Fruit fly (Drosophila melanogaster) whole organism, embryonic: Measurements from ENCODE around the gene CG14851.

ENCODE experiments used
- Ada2b ChIP-seq: fragments of 200-800 bp; sonication (Bioruptor generic); IDR thresholded peaks from 2 replicates; pipeline ENCODE4 v1.3.6; 2022; ENCODE audit warnings: missing biosample characterization, missing genetic modification characterization
- Awh ChIP-seq: fragments of 200-800 bp; sonication (Bioruptor generic); IDR thresholded peaks from 2 replicates; pipeline ENCODE4, ENCODE4 v1.3.6; 2022; ENCODE audit warnings: missing biosample characterization, missing genetic modification characterization
- CG11093 ChIP-seq: fragments of 200-800 bp; sonication (Bioruptor generic); IDR thresholded peaks from 3 replicates; pipeline ENCODE4 v1.3.6; 2022; ENCODE audit warnings: missing biosample characterization, missing genetic modification characterization
- CG11247 ChIP-seq: fragments of 200-800 bp; sonication (Bioruptor generic); IDR thresholded peaks from 2 replicates; pipeline ENCODE4 v1.3.6; 2022; ENCODE audit warnings: missing biosample characterization, missing genetic modification characterization
- CG12659 ChIP-seq: fragments of 200-800 bp; sonication (Bioruptor generic); optimal IDR thresholded peaks from 3 replicates; lab custom pipeline; 2017; ENCODE audit warnings: mild to moderate bottlenecking, missing biosample characterization, missing genetic modification reagents, missing genetic modification characterization
- CG13775 ChIP-seq: fragments of 200-800 bp; sonication (Bioruptor generic); optimal IDR thresholded peaks from 3 replicates; lab custom pipeline; 2017; ENCODE audit warnings: missing biosample characterization, mild to moderate bottlenecking, missing genetic modification characterization
- CG14050 ChIP-seq: fragments of 200-800 bp; sonication (Bioruptor generic); IDR thresholded peaks from 3 replicates; pipeline ENCODE4 v1.3.6; 2022; ENCODE audit warnings: missing biosample characterization, missing genetic modification characterization
- CG15269 ChIP-seq: fragments of 200-800 bp; sonication (Bioruptor generic); optimal IDR thresholded peaks from 2 replicates; lab custom pipeline; 2018; ENCODE audit warnings: missing biosample characterization, mild to moderate bottlenecking, missing genetic modification characterization, moderate library complexity
- CG15514 ChIP-seq: fragments of 200-800 bp; sonication (Bioruptor generic); optimal IDR thresholded peaks from 3 replicates; lab custom pipeline; 2017; ENCODE audit warnings: missing biosample characterization, missing genetic modification characterization, mild to moderate bottlenecking, moderate library complexity, missing genetic modification reagents
- CG16779 ChIP-seq: fragments of 200-800 bp; sonication (Bioruptor generic); IDR thresholded peaks from 2 replicates; pipeline ENCODE4 v1.3.6; 2022; ENCODE audit warnings: missing biosample characterization, missing genetic modification characterization
- CG17802 ChIP-seq: fragments of 200-800 bp; sonication (Bioruptor generic); optimal IDR thresholded peaks from 2 replicates; lab custom pipeline; 2018; ENCODE audit warnings: missing biosample characterization, mild to moderate bottlenecking, missing genetic modification characterization, moderate library complexity
- CG2712 ChIP-seq: fragments of 200-800 bp; optimal IDR thresholded peaks from 3 replicates; lab custom pipeline; 2019; ENCODE audit warnings: missing biosample characterization, mild to moderate bottlenecking, missing genetic modification characterization, moderate library complexity
- CG30403 ChIP-seq: fragments of 200-800 bp; sonication (Bioruptor generic); optimal IDR thresholded peaks from 3 replicates; lab custom pipeline; 2016; ENCODE audit warnings: missing biosample characterization, missing genetic modification characterization
- CG32767 ChIP-seq: fragments of 200-800 bp; sonication (Bioruptor generic); IDR thresholded peaks from 2 replicates; pipeline ENCODE4 v1.3.6; 2022; ENCODE audit warnings: missing biosample characterization, missing genetic modification characterization
- CG7987 ChIP-seq: fragments of 200-800 bp; sonication (Bioruptor generic); optimal IDR thresholded peaks from 2 replicates; lab custom pipeline; 2018; ENCODE audit warnings: missing biosample characterization, mild to moderate bottlenecking, missing genetic modification characterization, moderate library complexity
- CG9797 ChIP-seq: fragments of 200-800 bp; sonication (Bioruptor generic); optimal IDR thresholded peaks from 3 replicates; lab custom pipeline; 2018; ENCODE audit warnings: missing biosample characterization, mild to moderate bottlenecking, missing genetic modification characterization
- E2f2 ChIP-seq: fragments of 200-800 bp; sonication (Bioruptor generic); IDR thresholded peaks from 2 replicates; pipeline ENCODE4 v1.3.6; 2022; ENCODE audit warnings: missing biosample characterization, missing genetic modification characterization
- Fer3 ChIP-seq: fragments of 200-800 bp; sonication (Bioruptor generic); optimal IDR thresholded peaks from 2 replicates; lab custom pipeline; 2018; ENCODE audit warnings: missing biosample characterization, mild to moderate bottlenecking, missing genetic modification characterization, moderate library complexity
- Hr39 ChIP-seq: fragments of >200 bp; optimal IDR thresholded peaks from 2 replicates; lab custom pipeline; 2017
- Hr51 ChIP-seq, 2 experiments: fragments of 200-800 bp; sonication (Bioruptor generic); optimal IDR thresholded peaks; 2 replicates in 1 of 2; 3 replicates in 1 of 2; lab custom pipeline; 2016 to 2018; ENCODE audit warnings: missing biosample characterization in 2 of 2, missing genetic modification characterization in 2 of 2, mild to moderate bottlenecking in 1 of 2, moderate library complexity in 1 of 2
- Hsf ChIP-seq: fragments of 200-800 bp; sonication (Bioruptor generic); optimal IDR thresholded peaks from 3 replicates; lab custom pipeline; 2016; ENCODE audit warnings: missing biosample characterization, missing genetic modification characterization
- NK7.1 ChIP-seq: fragments of 200-800 bp; sonication (Bioruptor generic); optimal IDR thresholded peaks from 3 replicates; lab custom pipeline; 2016; ENCODE audit warnings: missing biosample characterization, missing genetic modification characterization
- Opbp ChIP-seq: fragments of 200-800 bp; sonication (Bioruptor generic); IDR thresholded peaks from 3 replicates; pipeline ENCODE4 v1.3.6; 2022; ENCODE audit warnings: missing biosample characterization, missing genetic modification characterization; ENCODE audit not compliant: partially characterized antibody
- PHDP ChIP-seq: fragments of 200-800 bp; sonication (Bioruptor generic); optimal IDR thresholded peaks from 3 replicates; lab custom pipeline; 2018; ENCODE audit warnings: missing biosample characterization, mild to moderate bottlenecking, missing genetic modification characterization, moderate library complexity
- Ptx1 ChIP-seq: fragments of 200-800 bp; sonication (Bioruptor generic); IDR thresholded peaks from 2 replicates; pipeline ENCODE4 v1.3.6; 2022; ENCODE audit warnings: missing biosample characterization, missing genetic modification characterization
- Sin3A ChIP-seq: fragments of >200 bp; optimal IDR thresholded peaks from 2 replicates; lab custom pipeline; 2018
- Taf1 ChIP-seq: fragments of 200-800 bp; sonication (Bioruptor generic); IDR thresholded peaks from 2 replicates; pipeline ENCODE4 v1.3.6; 2022; ENCODE audit warnings: missing biosample characterization, missing genetic modification characterization
- Vsx1 ChIP-seq: fragments of 200-800 bp; sonication (Bioruptor generic); optimal IDR thresholded peaks from 2 replicates; lab custom pipeline; 2017; ENCODE audit warnings: missing biosample characterization, mild to moderate bottlenecking, missing genetic modification characterization, missing genetic modification reagents
- ato ChIP-seq: fragments of 200-800 bp; sonication (Bioruptor generic); IDR thresholded peaks from 2 replicates; pipeline ENCODE4 v1.3.6; 2022; ENCODE audit warnings: missing biosample characterization, missing genetic modification characterization; ENCODE audit not compliant: partially characterized antibody
- cad ChIP-seq: fragments of >200 bp; optimal IDR thresholded peaks from 2 replicates; lab custom pipeline; 2017; ENCODE audit warnings: missing biosample characterization, missing genetic modification characterization
- cg ChIP-seq: fragments of 200-800 bp; sonication (Bioruptor generic); optimal IDR thresholded peaks from 3 replicates; lab custom pipeline; 2019; ENCODE audit warnings: missing biosample characterization, mild to moderate bottlenecking, missing genetic modification characterization, moderate library complexity
- emc ChIP-seq: fragments of 200-800 bp; sonication (Bioruptor generic); optimal IDR thresholded peaks from 2 replicates; lab custom pipeline; 2016; ENCODE audit warnings: missing biosample characterization, missing genetic modification characterization
- eyg ChIP-seq: fragments of 200-800 bp; sonication (Bioruptor generic); optimal IDR thresholded peaks from 3 replicates; lab custom pipeline; 2016; ENCODE audit warnings: missing biosample characterization, missing genetic modification characterization
- gce ChIP-seq: fragments of 200-800 bp; sonication (Bioruptor generic); IDR thresholded peaks from 3 replicates; pipeline ENCODE4 v1.3.6; 2022; ENCODE audit warnings: missing biosample characterization, missing genetic modification characterization
- ham ChIP-seq: fragments of 200-800 bp; sonication (Bioruptor generic); IDR thresholded peaks from 2 replicates; pipeline ENCODE4 v1.3.6; 2022; ENCODE audit warnings: missing biosample characterization, missing genetic modification characterization
- her ChIP-seq: fragments of 200-800 bp; sonication (Bioruptor generic); optimal IDR thresholded peaks from 2 replicates; lab custom pipeline; 2016; ENCODE audit warnings: missing biosample characterization, missing genetic modification characterization
- kah ChIP-seq: fragments of 200-800 bp; sonication (Bioruptor generic); optimal IDR thresholded peaks from 2 replicates; lab custom pipeline; 2018; ENCODE audit warnings: missing biosample characterization, mild to moderate bottlenecking, missing genetic modification characterization
- knrl ChIP-seq: fragments of 200-800 bp; sonication (Bioruptor generic); IDR thresholded peaks from 3 replicates; pipeline ENCODE4 v1.3.6; 2022; ENCODE audit warnings: missing biosample characterization, missing genetic modification characterization; ENCODE audit not compliant: partially characterized antibody
- mirr ChIP-seq: fragments of 200-800 bp; sonication (Bioruptor generic); optimal IDR thresholded peaks from 3 replicates; lab custom pipeline; 2018; ENCODE audit warnings: missing biosample characterization, mild to moderate bottlenecking, missing genetic modification characterization
- otp ChIP-seq: fragments of 200-800 bp; sonication (Bioruptor generic); IDR thresholded peaks from 3 replicates; pipeline ENCODE4, ENCODE4 v1.3.6; 2022; ENCODE audit warnings: missing biosample characterization, missing genetic modification characterization
- pnt ChIP-seq: fragments of 200-800 bp; sonication (Bioruptor generic); optimal IDR thresholded peaks from 3 replicates; lab custom pipeline; 2016; ENCODE audit warnings: missing biosample characterization, missing genetic modification characterization
- sens ChIP-seq: fragments of 200-800 bp; sonication (Bioruptor generic); peaks from one replicate; lab custom pipeline; 2016; ENCODE audit warnings: missing biosample characterization, missing genetic modification characterization
- tap ChIP-seq: fragments of 200-800 bp; optimal IDR thresholded peaks from 3 replicates; lab custom pipeline; 2019; ENCODE audit warnings: missing biosample characterization, mild to moderate bottlenecking, missing genetic modification characterization, moderate library complexity
- wdn ChIP-seq: fragments of 200-800 bp; sonication (Bioruptor generic); IDR thresholded peaks from 2 replicates; pipeline ENCODE4 v1.3.6; 2022; ENCODE audit warnings: missing biosample characterization, missing genetic modification characterization
- wek ChIP-seq: fragments of 200-800 bp; sonication (Bioruptor generic); optimal IDR thresholded peaks from 3 replicates; lab custom pipeline; 2018; ENCODE audit warnings: missing biosample characterization, mild to moderate bottlenecking, missing genetic modification characterization, moderate library complexity

CG14851 gene

dm6 chr3R:14574962-14575717 lies 13.0 kb downstream of the CG14851 start (continued):
- TF ChIP-seq CG11093 (GFP tag; lab: Robert Waterston, UW), result peak; percentile 41; the same call in 1 of the 3 replicates
- no peak for TF ChIP-seq mirr (GFP tag; lab: Kevin White, UChicago)
- peak; percentile 53; the same call in 1 of the 2 replicates for TF ChIP-seq CG11247 (GFP tag; lab: Robert Waterston, UW)
- TF ChIP-seq Ada2b (GFP tag; lab: Robert Waterston, UW), result peak; percentile 42; the same call in 1 of the 2 replicates
- TF ChIP-seq tap (tag; lab: Kevin White, UChicago), result peak; percentile 18
- TF ChIP-seq kah (GFP tag; lab: Kevin White, UChicago), result no peak
- TF ChIP-seq CG16779 (GFP tag; lab: Robert Waterston, UW), result no peak
- no peak for TF ChIP-seq ato
- TF ChIP-seq CG17802 (tag; lab: Kevin White, UChicago), result no peak
- TF ChIP-seq Fer3 (tag; lab: Kevin White, UChicago), result peak; percentile 64
- TF ChIP-seq Opbp, result no peak
- no peak for TF ChIP-seq knrl (GFP tag; lab: Robert Waterston, UW)
- no peak for TF ChIP-seq CG7987
- peak; percentile 79 for TF ChIP-seq CG13775 (GFP tag; lab: Kevin White, UChicago)
- TF ChIP-seq Taf1 (GFP tag; lab: Robert Waterston, UW), result peak; percentile 36; the same call in 1 of the 2 replicates
- peak; percentile 23; the same call in 1 of the 3 replicates for TF ChIP-seq CG14050 (GFP tag; lab: Robert Waterston, UW)
- peak; percentile 91 for TF ChIP-seq CG30403 (GFP tag; lab: Kevin White, UChicago)
- peak; percentile 82 for TF ChIP-seq CG15269 (tag; lab: Kevin White, UChicago)
- peak; percentile 4 for TF ChIP-seq Sin3A (lab: Kevin White, UChicago)
- TF ChIP-seq Hsf (GFP tag; lab: Kevin White, UChicago), result peak; percentile 81
- no peak for TF ChIP-seq her (GFP tag; lab: Kevin White, UChicago)
- no peak for TF ChIP-seq emc (GFP tag; lab: Kevin White, UChicago)
- peak; percentile 48; the same call in 1 of the 2 replicates for TF ChIP-seq CG32767 (GFP tag; lab: Robert Waterston, UW)
- TF ChIP-seq CG12659 (GFP tag; lab: Kevin White, UChicago), result peak; percentile 80
- peak; percentile 14 for TF ChIP-seq Vsx1 (GFP tag; lab: Kevin White, UChicago)
- no peak for TF ChIP-seq cad (GFP tag; lab: Kevin White, UChicago)
- TF ChIP-seq otp (GFP tag; lab: Robert Waterston, UW), result 0 out of 3 replicates have a peak, but pooled peaks have one; percentile 17
- no peak for TF ChIP-seq Hr39 (lab: Kevin White, UChicago)
- TF ChIP-seq pnt (GFP tag; lab: Kevin White, UChicago), result peak; percentile 68
- TF ChIP-seq Awh (GFP tag; lab: Robert Waterston, UW), result no peak
- TF ChIP-seq NK7.1, result no peak
- TF ChIP-seq wdn (GFP tag; lab: Robert Waterston, UW), result no peak
- no peak for TF ChIP-seq wek
- TF ChIP-seq gce (GFP tag; lab: Robert Waterston, UW), result no peak
- no peak for TF ChIP-seq eyg (GFP tag; lab: Kevin White, UChicago)
- no peak for TF ChIP-seq E2f2 (GFP tag; lab: Robert Waterston, UW)
- peak; percentile 82 for TF ChIP-seq Ptx1 (GFP tag; lab: Robert Waterston, UW)
- TF ChIP-seq Hr51 (GFP tag; optimal IDR thresholded peaks at IDR 0.05; lab: Kevin White, UChicago), result peak; percentile 35 to 80
- TF ChIP-seq sens (GFP tag; lab: Kevin White, UChicago), result peak; percentile 82
- peak; percentile 75 for TF ChIP-seq PHDP (tag; lab: Kevin White, UChicago)
- no peak for TF ChIP-seq ham (GFP tag; lab: Robert Waterston, UW)
- TF ChIP-seq CG9797 (GFP tag; lab: Kevin White, UChicago), result no peak
- no peak for TF ChIP-seq cg (GFP tag; lab: Kevin White, UChicago)
- TF ChIP-seq CG2712, result peak; percentile 73
- peak; percentile 46 for TF ChIP-seq CG15514 (GFP tag; lab: Kevin White, UChicago)
